Fruit fly (Drosophila melanogaster): ENCODE data around the gene alpha-Est9.

Gene alpha-Est9

dm6 chr3R:7473767-7474254 is 31.1 kb downstream of the alpha-Est9 start, which contains the start of gene CG1142:
Gene CG1142 (minus strand): TSS chr3R:7473781.
- peak; percentile 97 for TF ChIP-seq noc (tag; optimal IDR thresholded peaks at IDR 0.05)

dm6 chr3R:7471894-7472293 is 33.0 kb downstream of the alpha-Est9 start:
- no peak for TF ChIP-seq noc (tag; optimal IDR thresholded peaks at IDR 0.05)
